Fruit fly (Drosophila melanogaster) whole organism, adult: Measurements from ENCODE around the gene CG42354.

Source experiments
- CG14711 ChIP-seq: fragments of 200-800 bp; sonication (Bioruptor generic); optimal IDR thresholded peaks from 2 replicates; lab custom pipeline; 2018; ENCODE audit warnings: missing biosample characterization, mild to moderate bottlenecking, missing genetic modification characterization, moderate library complexity
- CG33017 ChIP-seq: fragments of 200-800 bp; sonication (Bioruptor generic); optimal IDR thresholded peaks from 2 replicates; lab custom pipeline; 2018; ENCODE audit warnings: missing biosample characterization, mild to moderate bottlenecking, missing genetic modification characterization, moderate library complexity
- CG7045 ChIP-seq: fragments of 200-800 bp; sonication (Bioruptor generic); optimal IDR thresholded peaks from 2 replicates; lab custom pipeline; 2017; ENCODE audit warnings: missing biosample characterization, mild to moderate bottlenecking, missing genetic modification characterization
- CG7101 ChIP-seq: fragments of 200-800 bp; sonication (Bioruptor generic); optimal IDR thresholded peaks from 2 replicates; lab custom pipeline; 2018; ENCODE audit warnings: missing biosample characterization, mild to moderate bottlenecking, missing genetic modification characterization, moderate library complexity
- Crg-1 ChIP-seq: fragments of 200-800 bp; sonication (Bioruptor generic); optimal IDR thresholded peaks from 2 replicates; lab custom pipeline; 2016; ENCODE audit warnings: missing biosample characterization, missing genetic modification characterization
- Hr96 ChIP-seq: fragments of 200-800 bp; sonication (Bioruptor generic); optimal IDR thresholded peaks from 2 replicates; lab custom pipeline; 2016; ENCODE audit warnings: missing biosample characterization, missing genetic modification characterization
- Mnt ChIP-seq: fragments of 200-800 bp; sonication (Bioruptor generic); optimal IDR thresholded peaks from 2 replicates; lab custom pipeline; 2016; ENCODE audit warnings: missing biosample characterization, mild to moderate bottlenecking, missing genetic modification characterization
- bab1 ChIP-seq: fragments of 200-800 bp; sonication (Bioruptor generic); optimal IDR thresholded peaks from 3 replicates; lab custom pipeline; 2019; ENCODE audit warnings: missing biosample characterization, mild to moderate bottlenecking, missing genetic modification characterization, moderate library complexity
- cnc ChIP-seq, 2 experiments: fragments of >200 bp; optimal IDR thresholded peaks; 2 replicates each; lab custom pipeline; 2017
- kay ChIP-seq: fragments of 200-800 bp; sonication (Bioruptor generic); peaks from one replicate; lab custom pipeline; 2016; ENCODE audit warnings: missing biosample characterization, missing genetic modification characterization, borderline replicate concordance
- ovo ChIP-seq: fragments of 200-800 bp; sonication (Bioruptor generic); optimal IDR thresholded peaks from 2 replicates; lab custom pipeline; 2016; ENCODE audit warnings: missing biosample characterization, missing genetic modification characterization
- tj ChIP-seq: fragments of 200-800 bp; sonication (Bioruptor generic); optimal IDR thresholded peaks from 3 replicates; lab custom pipeline; 2017; ENCODE audit warnings: missing biosample characterization, mild to moderate bottlenecking, missing genetic modification characterization, moderate library complexity
- toe ChIP-seq: fragments of 200-800 bp; sonication (Bioruptor generic); optimal IDR thresholded peaks from 2 replicates; lab custom pipeline; 2016; ENCODE audit warnings: missing biosample characterization, missing genetic modification characterization

dm6 chrX:16096488-16096887 lies 8.3 kb downstream of the CG42354 start:
- TF ChIP-seq cnc (optimal IDR thresholded peaks at IDR 0.05; lab: Kevin White, UChicago) (no peak), kay (no peak), ovo (GFP tag; lab: Kevin White, UChicago) (no peak), bab1 (GFP tag; lab: Kevin White, UChicago) (peak; percentile 3), toe (GFP tag; lab: Kevin White, UChicago) (no peak), CG7045 (no peak), CG14711 (no peak), Mnt (GFP tag; lab: Kevin White, UChicago) (peak; percentile 9), Crg-1 (GFP tag; lab: Kevin White, UChicago) (peak; percentile 15), tj (GFP tag; lab: Kevin White, UChicago) (no peak), Hr96 (GFP tag; lab: Kevin White, UChicago) (no peak), CG33017 (no peak), CG7101 (tag; lab: Kevin White, UChicago) (peak; percentile 59)
